Fruit fly (Drosophila melanogaster) whole organism: Measurements from ENCODE around the gene PpD6.

Source experiments
- CG8478 ChIP-seq: fragments of >200 bp; optimal IDR thresholded peaks from 2 replicates; lab custom pipeline; 2018; ENCODE audit warnings: inconsistent platforms
- pan ChIP-seq: fragments of >200 bp; optimal IDR thresholded peaks from 2 replicates; lab custom pipeline; 2017
- psq ChIP-seq: fragments of >200 bp; optimal IDR thresholded peaks from 2 replicates; lab custom pipeline; 2017

dm6 chr2L:3145470-3145869 lies 36.0 kb downstream of the PpD6 start, which contains the start of gene ND-B14.5B:
- TF ChIP-seq CG8478 (lab: Kevin White, UChicago): no peak
- TF ChIP-seq psq: no peak
- no peak for TF ChIP-seq pan (lab: Kevin White, UChicago)
